Worm (Caenorhabditis elegans): ENCODE results near the gene H03G16.5.

H03G16.5 gene

DNA sequence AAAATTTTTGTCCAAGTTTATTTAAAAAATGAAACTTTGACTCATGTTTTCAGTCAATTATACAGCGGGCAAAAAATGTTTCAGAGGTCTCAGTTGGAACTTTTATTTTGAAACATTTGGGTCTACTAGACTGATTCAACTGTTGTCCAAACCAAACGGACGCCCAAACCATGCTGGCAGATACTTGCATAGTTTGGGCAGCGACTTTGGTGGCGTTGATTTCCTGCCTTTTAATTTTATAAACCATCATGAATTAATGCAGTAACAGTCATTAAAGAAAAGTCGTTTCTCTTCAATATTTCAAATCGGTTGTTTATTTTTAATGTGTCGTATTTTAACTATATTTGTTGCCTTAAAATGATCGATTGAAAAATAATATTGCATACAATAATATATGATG, 20.4 kb downstream of the H03G16.5 start (continued):
- TF ChIP-seq fos-1 (tag; optimal IDR thresholded peaks at IDR 0.05) (no peak), mep-1 (tag; optimal IDR thresholded peaks at IDR 0.05) (peak; percentile 47), snpc-4 (tag; optimal IDR thresholded peaks at IDR 0.05) (no peak), nhr-10 (tag; optimal IDR thresholded peaks at IDR 0.05) (no peak), ceh-28 (tag; optimal IDR thresholded peaks at IDR 0.05) (no peak), F49E8.2 (tag; optimal IDR thresholded peaks at IDR 0.05; ENCODE audit: borderline replicate concordance) (no peak), spr-1 (tag; optimal IDR thresholded peaks at IDR 0.05) (no peak), vab-7 (GFP tag; IDR thresholded peaks at IDR 0.05) (no peak), nhr-48 (tag; optimal IDR thresholded peaks at IDR 0.05) (peak; percentile 6), rbr-2 (tag; optimal IDR thresholded peaks at IDR 0.05) (no peak), mdl-1 (tag; optimal IDR thresholded peaks at IDR 0.05) (no peak), aly-2 (tag; optimal IDR thresholded peaks at IDR 0.05) (no peak), F37D6.2 (tag; optimal IDR thresholded peaks at IDR 0.05) (no peak), arid-1 (GFP tag; conservative IDR thresholded peaks at IDR 0.05) (no peak), madf-9 (GFP tag; conservative IDR thresholded peaks at IDR 0.05) (no peak), lsy-2 (tag; optimal IDR thresholded peaks at IDR 0.05) (peak in 1 of 2 experiments; percentile 18), lin-1 (GFP tag; IDR thresholded peaks at IDR 0.05) (no peak), mxl-2 (GFP tag; conservative IDR thresholded peaks at IDR 0.05) (no peak), ZK546.5 (tag; optimal IDR thresholded peaks at IDR 0.05) (no peak), nhr-237 (tag; optimal IDR thresholded peaks at IDR 0.05) (no peak), unc-62 (GFP tag; optimal IDR thresholded peaks at IDR 0.05 in 1 of 2) (no peak), unc-62 (tag; optimal IDR thresholded peaks at IDR 0.05) (no peak), cey-2 (tag; optimal IDR thresholded peaks at IDR 0.05; ENCODE audit: borderline replicate concordance, insufficient read depth) (no peak), dpl-1 (GFP tag; optimal IDR thresholded peaks at IDR 0.05) (no peak)

ce11 chrX:15035748-15036147, 20.9 kb downstream of the H03G16.5 start:
- no peak for TF ChIP-seq ztf-11 (tag; optimal IDR thresholded peaks at IDR 0.05)
- peak in 1 of 2 experiments; percentile 93 for TF ChIP-seq unc-62 (GFP tag; optimal IDR thresholded peaks at IDR 0.05 in 1 of 2)
- no peak for TF ChIP-seq unc-62 (tag; optimal IDR thresholded peaks at IDR 0.05)
- no peak for TF ChIP-seq gei-8 (GFP tag; optimal IDR thresholded peaks at IDR 0.05)
- no peak for TF ChIP-seq hif-1 (tag; optimal IDR thresholded peaks at IDR 0.05)

- TF ChIP-seq lin-38 (GFP tag; IDR thresholded peaks at IDR 0.05), result no peak
- no peak for TF ChIP-seq mep-1 (tag; optimal IDR thresholded peaks at IDR 0.05)
- TF ChIP-seq hlh-11 (tag; optimal IDR thresholded peaks at IDR 0.05), result no peak
- no peak for TF ChIP-seq F10B5.3 (tag; optimal IDR thresholded peaks at IDR 0.05)
- TF ChIP-seq skn-1 (tag; optimal IDR thresholded peaks at IDR 0.05), result no peak
- TF ChIP-seq madf-5 (GFP tag; IDR thresholded peaks at IDR 0.05), result no peak
- no peak for TF ChIP-seq unc-39 (tag; optimal IDR thresholded peaks at IDR 0.05)
- TF ChIP-seq nhr-41 (GFP tag; IDR thresholded peaks at IDR 0.05), result no peak
- TF ChIP-seq madf-9 (GFP tag; conservative IDR thresholded peaks at IDR 0.05), result no peak
- no peak for TF ChIP-seq egl-27 (tag; optimal IDR thresholded peaks at IDR 0.05)
- no peak for TF ChIP-seq gei-8 (GFP tag; optimal IDR thresholded peaks at IDR 0.05)
- no peak for TF ChIP-seq T26A8.4 (GFP tag; IDR thresholded peaks at IDR 0.05)
Measured at ce11 chrX:15034787-15035186, 21.9 kb downstream of the H03G16.5 start, which contains the start of gene dsc-1. TSS of gene dsc-1 (minus strand) at chrX:15034832.

DNA sequence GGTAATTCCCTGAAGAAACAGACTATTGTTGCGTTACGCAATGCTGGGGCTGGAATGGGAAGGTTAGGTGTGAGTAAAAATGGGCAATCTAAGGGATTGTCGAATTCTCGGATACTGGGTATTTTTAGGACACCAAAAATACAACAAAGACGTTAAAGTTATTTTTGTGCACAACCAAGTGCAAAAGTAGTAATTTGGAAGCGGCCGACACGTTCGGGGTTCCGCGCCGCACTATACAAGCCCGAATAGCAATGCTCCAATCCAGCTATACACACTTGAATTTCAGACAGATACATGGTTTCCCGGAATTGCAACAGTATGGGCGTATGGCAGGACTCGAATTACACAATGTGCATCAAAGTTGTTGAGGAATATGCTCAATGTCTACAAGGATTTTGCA, 28.6 kb downstream of the H03G16.5 start:
- TF ChIP-seq zag-1 (tag; optimal IDR thresholded peaks at IDR 0.05) (no peak), nhr-28 (tag; optimal IDR thresholded peaks at IDR 0.05) (no peak), ama-1 (optimal IDR thresholded peaks at IDR 0.05) (no peak), F10B5.3 (tag; optimal IDR thresholded peaks at IDR 0.05) (no peak), lir-3 (tag; optimal IDR thresholded peaks at IDR 0.05) (no peak), vab-7 (GFP tag; IDR thresholded peaks at IDR 0.05) (no peak), zip-2 (tag; optimal IDR thresholded peaks at IDR 0.05) (no peak), zfp-2 (tag; optimal IDR thresholded peaks at IDR 0.05) (no peak), ceh-28 (tag; optimal IDR thresholded peaks at IDR 0.05) (no peak), php-3 (GFP tag; IDR thresholded peaks at IDR 0.05) (no peak), daf-16 (GFP tag; optimal IDR thresholded peaks at IDR 0.05) (no peak), daf-16 (tag; optimal IDR thresholded peaks at IDR 0.05) (no peak), Y105C5A.15 (GFP tag; IDR thresholded peaks at IDR 0.05) (no peak), nhr-10 (tag; optimal IDR thresholded peaks at IDR 0.05) (no peak), ztf-11 (tag; optimal IDR thresholded peaks at IDR 0.05) (no peak), tra-1 (GFP tag; IDR thresholded peaks at IDR 0.05) (no peak), tag-97 (GFP tag; IDR thresholded peaks at IDR 0.05) (no peak), ceh-44 (GFP tag; IDR thresholded peaks at IDR 0.05) (no peak)
